Fruit fly (Drosophila melanogaster) whole organism, embryonic: ENCODE data around the gene 5-HT7.
A peak's percentile ranks its signal among the peaks of the same experiment; 100 is the strongest.

Experiments used
- Adf1 ChIP-seq: fragments of 200-800 bp; sonication (Bioruptor generic); IDR thresholded peaks from 2 replicates; pipeline ENCODE4 v1.3.6; 2022; ENCODE audit warnings: missing biosample characterization, missing genetic modification characterization
- Atf6 ChIP-seq: fragments of 200-800 bp; sonication (Bioruptor generic); IDR thresholded peaks from 2 replicates; pipeline ENCODE4 v1.3.6; 2022; ENCODE audit warnings: missing biosample characterization, missing genetic modification characterization
- CG10565 ChIP-seq: fragments of 200-800 bp; sonication (Bioruptor generic); optimal IDR thresholded peaks from 3 replicates; lab custom pipeline; 2016; ENCODE audit warnings: missing biosample characterization, mild to moderate bottlenecking, missing genetic modification characterization
- CG11093 ChIP-seq: fragments of 200-800 bp; sonication (Bioruptor generic); IDR thresholded peaks from 3 replicates; pipeline ENCODE4 v1.3.6; 2022; ENCODE audit warnings: missing biosample characterization, missing genetic modification characterization
- CG12659 ChIP-seq: fragments of 200-800 bp; sonication (Bioruptor generic); optimal IDR thresholded peaks from 3 replicates; lab custom pipeline; 2017; ENCODE audit warnings: mild to moderate bottlenecking, missing biosample characterization, missing genetic modification reagents, missing genetic modification characterization
- CG13287 ChIP-seq: fragments of 200-800 bp; sonication (Bioruptor generic); IDR thresholded peaks from 2 replicates; pipeline ENCODE4 v1.3.6; 2022; ENCODE audit warnings: missing biosample characterization, missing genetic modification characterization; ENCODE audit not compliant: partially characterized antibody
- CG13296 ChIP-seq: fragments of 200-800 bp; sonication (Bioruptor generic); optimal IDR thresholded peaks from 3 replicates; lab custom pipeline; 2018; ENCODE audit warnings: missing biosample characterization, mild to moderate bottlenecking, missing genetic modification characterization
- CG13775 ChIP-seq: fragments of 200-800 bp; sonication (Bioruptor generic); optimal IDR thresholded peaks from 3 replicates; lab custom pipeline; 2017; ENCODE audit warnings: missing biosample characterization, mild to moderate bottlenecking, missing genetic modification characterization
- CG14050 ChIP-seq: fragments of 200-800 bp; sonication (Bioruptor generic); IDR thresholded peaks from 3 replicates; pipeline ENCODE4 v1.3.6; 2022; ENCODE audit warnings: missing biosample characterization, missing genetic modification characterization
- CG15601 ChIP-seq: fragments of 200-800 bp; sonication (Bioruptor generic); optimal IDR thresholded peaks from 3 replicates; lab custom pipeline; 2019; ENCODE audit warnings: missing biosample characterization, mild to moderate bottlenecking, missing genetic modification characterization, moderate library complexity
- CG1602 ChIP-seq: fragments of 200-800 bp; sonication (Bioruptor generic); optimal IDR thresholded peaks from 3 replicates; lab custom pipeline; 2016; ENCODE audit warnings: missing biosample characterization, missing genetic modification characterization
- CG17359 ChIP-seq: fragments of 200-800 bp; sonication (Bioruptor generic); optimal IDR thresholded peaks from 3 replicates; lab custom pipeline; 2018; ENCODE audit warnings: missing biosample characterization, mild to moderate bottlenecking, missing genetic modification characterization, moderate library complexity
- CG17385 ChIP-seq: fragments of 200-800 bp; sonication (Bioruptor generic); optimal IDR thresholded peaks from 3 replicates; lab custom pipeline; 2018; ENCODE audit warnings: missing biosample characterization, mild to moderate bottlenecking, missing genetic modification characterization
- CG31388 ChIP-seq: fragments of 200-800 bp; sonication (Bioruptor generic); optimal IDR thresholded peaks from 2 replicates; lab custom pipeline; 2016; ENCODE audit warnings: missing biosample characterization, missing genetic modification characterization
- CG3163 ChIP-seq: fragments of 200-800 bp; sonication (Bioruptor generic); optimal IDR thresholded peaks from 3 replicates; lab custom pipeline; 2016; ENCODE audit warnings: missing biosample characterization, missing genetic modification characterization
- CG6272 ChIP-seq: fragments of 200-800 bp; sonication (Bioruptor generic); IDR thresholded peaks from 2 replicates; pipeline ENCODE4 v1.3.6; 2022; ENCODE audit warnings: missing biosample characterization, missing genetic modification characterization
- CG6854 ChIP-seq: fragments of 200-800 bp; sonication (Bioruptor generic); optimal IDR thresholded peaks from 3 replicates; lab custom pipeline; 2017; ENCODE audit warnings: missing biosample characterization, mild to moderate bottlenecking, missing genetic modification characterization
- CG7357 ChIP-seq: fragments of 200-800 bp; sonication (Bioruptor generic); IDR thresholded peaks from 3 replicates; pipeline ENCODE4 v1.3.6; 2022; ENCODE audit warnings: missing biosample characterization, missing genetic modification characterization
- CG7963 ChIP-seq: fragments of 200-800 bp; sonication (Bioruptor generic); IDR thresholded peaks from 3 replicates; pipeline ENCODE4 v1.3.6; 2022; ENCODE audit warnings: missing biosample characterization, missing genetic modification characterization; ENCODE audit not compliant: partially characterized antibody
- CG7987 ChIP-seq: fragments of 200-800 bp; sonication (Bioruptor generic); optimal IDR thresholded peaks from 2 replicates; lab custom pipeline; 2018; ENCODE audit warnings: missing biosample characterization, mild to moderate bottlenecking, missing genetic modification characterization, moderate library complexity
- CG8478 ChIP-seq: fragments of >200 bp; optimal IDR thresholded peaks from 2 replicates; lab custom pipeline; 2018
- CG9797 ChIP-seq: fragments of 200-800 bp; sonication (Bioruptor generic); optimal IDR thresholded peaks from 3 replicates; lab custom pipeline; 2018; ENCODE audit warnings: missing biosample characterization, mild to moderate bottlenecking, missing genetic modification characterization
- CTCF ChIP-seq: fragments of 200-800 bp; sonication (Bioruptor generic); optimal IDR thresholded peaks from 2 replicates; lab custom pipeline; 2017; ENCODE audit warnings: missing biosample characterization, mild to moderate bottlenecking, missing genetic modification characterization, moderate library complexity
- Doc3 ChIP-seq: fragments of 200-800 bp; sonication (Bioruptor generic); IDR thresholded peaks from 3 replicates; pipeline ENCODE4 v1.3.6; 2022; ENCODE audit warnings: missing biosample characterization, missing genetic modification characterization; ENCODE audit not compliant: partially characterized antibody
- NC2β ChIP-seq: fragments of 200-800 bp; sonication (Bioruptor generic); optimal IDR thresholded peaks from 2 replicates; lab custom pipeline; 2016; ENCODE audit warnings: missing biosample characterization, missing genetic modification characterization
- Pdp1 ChIP-seq, 2 experiments: fragments of 200-800 bp; sonication (Bioruptor generic); optimal IDR thresholded peaks; 3 replicates each; lab custom pipeline; 2016; ENCODE audit warnings: missing biosample characterization in 2 of 2, missing genetic modification characterization in 2 of 2, mild to moderate bottlenecking in 1 of 2, moderate library complexity in 1 of 2
- Tbp ChIP-seq: fragments of >200 bp; optimal IDR thresholded peaks from 2 replicates; lab custom pipeline; 2018; ENCODE audit warnings: missing biosample characterization, missing genetic modification characterization
- ato ChIP-seq: fragments of 200-800 bp; sonication (Bioruptor generic); IDR thresholded peaks from 2 replicates; pipeline ENCODE4 v1.3.6; 2022; ENCODE audit warnings: missing biosample characterization, missing genetic modification characterization; ENCODE audit not compliant: partially characterized antibody
- chinmo ChIP-seq: fragments of 200-800 bp; sonication (Bioruptor generic); IDR thresholded peaks from 4 replicates; pipeline ENCODE4 v1.3.6; 2022; ENCODE audit warnings: missing biosample characterization, missing genetic modification characterization; ENCODE audit not compliant: partially characterized antibody
- cwo ChIP-seq: fragments of 200-800 bp; sonication (Bioruptor generic); optimal IDR thresholded peaks from 3 replicates; lab custom pipeline; 2017; ENCODE audit warnings: missing biosample characterization, missing genetic modification characterization, mild to moderate bottlenecking, moderate library complexity, missing genetic modification reagents
- jing ChIP-seq: fragments of 200-800 bp; sonication (Bioruptor generic); optimal IDR thresholded peaks from 2 replicates; lab custom pipeline; 2018; ENCODE audit warnings: missing biosample characterization, mild to moderate bottlenecking, missing genetic modification characterization
- knrl ChIP-seq: fragments of 200-800 bp; sonication (Bioruptor generic); IDR thresholded peaks from 3 replicates; pipeline ENCODE4 v1.3.6; 2022; ENCODE audit warnings: missing biosample characterization, missing genetic modification characterization; ENCODE audit not compliant: partially characterized antibody
- lilli ChIP-seq: fragments of 200-800 bp; sonication (Bioruptor generic); optimal IDR thresholded peaks from 3 replicates; lab custom pipeline; 2016; ENCODE audit warnings: missing biosample characterization, missing genetic modification characterization
- lmd ChIP-seq: fragments of 200-800 bp; sonication (Bioruptor generic); IDR thresholded peaks from 2 replicates; pipeline ENCODE4 v1.3.6; 2022; ENCODE audit warnings: missing biosample characterization, missing genetic modification characterization
- p53 ChIP-seq: fragments of 200-800 bp; sonication (Bioruptor generic); optimal IDR thresholded peaks from 2 replicates; lab custom pipeline; 2016; ENCODE audit warnings: missing biosample characterization, missing genetic modification characterization
- peb ChIP-seq: fragments of 200-800 bp; sonication (Bioruptor generic); IDR thresholded peaks from 2 replicates; pipeline ENCODE4 v1.3.6; 2022; ENCODE audit warnings: missing biosample characterization, missing genetic modification characterization
- pum ChIP-seq: fragments of 200-800 bp; sonication (Bioruptor generic); optimal IDR thresholded peaks from 2 replicates; lab custom pipeline; 2016; ENCODE audit warnings: missing biosample characterization, missing genetic modification characterization
- ro ChIP-seq: fragments of 200-800 bp; sonication (Bioruptor generic); IDR thresholded peaks from 2 replicates; pipeline ENCODE4 v1.3.6; 2022; ENCODE audit warnings: missing biosample characterization, missing genetic modification characterization
- ssp ChIP-seq: fragments of 200-800 bp; sonication (Bioruptor generic); IDR thresholded peaks from 2 replicates; pipeline ENCODE4 v1.3.6; 2022; ENCODE audit warnings: missing biosample characterization, missing genetic modification characterization
- tio ChIP-seq: fragments of 200-800 bp; sonication (Bioruptor generic); optimal IDR thresholded peaks from 2 replicates; lab custom pipeline; 2017; ENCODE audit warnings: missing biosample characterization, missing genetic modification characterization, inconsistent platforms

The 5-HT7 gene

DNA sequence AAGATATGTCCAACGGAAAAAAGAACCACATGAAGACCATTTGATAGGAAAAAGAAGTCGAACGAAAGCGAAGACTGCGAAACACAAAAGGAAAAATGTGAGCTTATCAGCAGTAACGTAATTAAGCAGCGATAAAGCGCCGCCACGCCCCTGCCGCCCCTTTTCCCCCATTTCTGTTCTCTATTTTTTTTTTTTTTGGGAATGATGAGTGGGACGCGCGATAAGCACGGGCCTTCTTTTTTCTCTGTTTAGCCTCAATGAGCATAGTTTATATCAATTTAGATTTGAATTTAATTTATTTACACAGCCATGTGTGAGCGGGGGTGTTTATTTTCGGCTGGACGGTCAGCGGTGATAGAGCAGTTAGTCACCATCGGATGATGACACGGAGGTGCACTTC lies 6.6 kb downstream of the 5-HT7 start (continued):
- TF ChIP-seq cwo (GFP tag; lab: Kevin White, UChicago) (peak; percentile 48), CG13287 (GFP tag; lab: Robert Waterston, UW) (no peak), Atf6 (GFP tag; lab: Robert Waterston, UW) (no peak), chinmo (GFP tag; lab: Robert Waterston, UW) (0 out of 4 replicates have a peak, but pooled peaks have one; percentile 45), Pdp1 (GFP tag; optimal IDR thresholded peaks at IDR 0.05; lab: Kevin White, UChicago) (no peak), CG11093 (GFP tag; lab: Robert Waterston, UW) (no peak), lilli (no peak), CG1602 (GFP tag; lab: Kevin White, UChicago) (no peak), CG17359 (tag; lab: Kevin White, UChicago) (no peak), CG13775 (GFP tag; lab: Kevin White, UChicago) (no peak), CG9797 (GFP tag; lab: Kevin White, UChicago) (no peak), Doc3 (GFP tag; lab: Robert Waterston, UW) (no peak)

dm6 chr3R:31006599-31006998 lies 10.1 kb downstream of the 5-HT7 start:
- TF ChIP-seq CG31388 (GFP tag; lab: Kevin White, UChicago) (no peak), CG15601 (no peak), CG10565 (GFP tag; lab: Kevin White, UChicago) (no peak), CG7357 (GFP tag; lab: Robert Waterston, UW) (no peak), Tbp (GFP tag; lab: Kevin White, UChicago) (no peak), CG7963 (GFP tag; lab: Robert Waterston, UW) (no peak)

- no peak for TF ChIP-seq tio (GFP tag; lab: Kevin White, UChicago)
- no peak for TF ChIP-seq Adf1 (GFP tag; lab: Robert Waterston, UW)
- no peak for TF ChIP-seq CG17385 (GFP tag; lab: Kevin White, UChicago)
- no peak for TF ChIP-seq ssp (GFP tag; lab: Robert Waterston, UW)
- TF ChIP-seq CG6272 (GFP tag; lab: Robert Waterston, UW): no peak
- TF ChIP-seq pum (GFP tag; lab: Kevin White, UChicago): no peak
- no peak for TF ChIP-seq jing
- no peak for TF ChIP-seq CG3163
- TF ChIP-seq CG13287 (GFP tag; lab: Robert Waterston, UW): no peak
- TF ChIP-seq CG12659 (GFP tag; lab: Kevin White, UChicago): no peak
These were observed 24.3 kb downstream of the 5-HT7 start, which contains the start of gene CG31007 for dm6 chr3R:30992357-30992756. CG31007 (minus strand) TSS chr3R:30992457.

DNA sequence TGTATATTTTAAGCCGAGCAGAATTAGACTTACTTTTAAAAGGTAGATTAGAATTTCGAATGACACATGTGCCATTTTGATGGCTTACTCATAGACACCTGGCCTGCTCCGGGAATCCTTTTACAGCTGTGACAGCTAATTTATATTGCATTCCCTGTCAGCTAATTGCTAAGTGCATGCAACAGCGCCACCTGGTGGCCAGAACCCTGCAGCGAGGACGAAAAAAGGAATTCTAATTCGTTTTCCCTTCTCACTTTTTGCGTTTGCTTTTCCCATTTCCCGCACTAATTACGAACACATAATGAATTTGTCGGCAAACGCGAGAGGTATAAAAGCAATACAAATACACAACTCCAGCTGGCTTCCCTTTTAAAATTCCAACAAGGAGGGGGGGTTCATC lies 26.7 kb downstream of the 5-HT7 start, which contains the start of gene CG31008:
Gene CG31008 (minus strand): TSS at position 59 of the 400 bp plus-strand sequence.
- TF ChIP-seq CTCF (peak; percentile 59), ro (no peak)
- TF ChIP-seq, all 482 proteins: peak for 1

- TF ChIP-seq NC2β (GFP tag; lab: Kevin White, UChicago): no peak
- no peak for TF ChIP-seq knrl
- no peak for TF ChIP-seq CG14050
- no peak for TF ChIP-seq CG13296
- no peak for TF ChIP-seq p53 (GFP tag; lab: Kevin White, UChicago)
- TF ChIP-seq ato (GFP tag; lab: Robert Waterston, UW): no peak
- no peak for TF ChIP-seq CG6854 (GFP tag; lab: Kevin White, UChicago)
- TF ChIP-seq peb: no peak
- no peak for TF ChIP-seq CG8478
- TF ChIP-seq cwo (GFP tag; lab: Kevin White, UChicago): no peak
- no peak for TF ChIP-seq lmd (GFP tag; lab: Robert Waterston, UW)
- TF ChIP-seq CG7987 (GFP tag; lab: Kevin White, UChicago): no peak
These were observed 52.5 kb downstream of the 5-HT7 start, which contains the start of gene Ctr1C for dm6 chr3R:30964220-30964619. Ctr1C (minus strand) TSS chr3R:30964320.
